Worm (Caenorhabditis elegans) whole organism, L2 larva: ENCODE measurements around the gene txt-1.

ENCODE experiments used
- ztf-11 ChIP-seq: sonication (generic microtip); optimal IDR thresholded peaks from 2 replicates; lab custom pipeline; 2017; ENCODE audit warnings: missing biosample characterization, missing genetic modification characterization

txt-1 gene

DNA sequence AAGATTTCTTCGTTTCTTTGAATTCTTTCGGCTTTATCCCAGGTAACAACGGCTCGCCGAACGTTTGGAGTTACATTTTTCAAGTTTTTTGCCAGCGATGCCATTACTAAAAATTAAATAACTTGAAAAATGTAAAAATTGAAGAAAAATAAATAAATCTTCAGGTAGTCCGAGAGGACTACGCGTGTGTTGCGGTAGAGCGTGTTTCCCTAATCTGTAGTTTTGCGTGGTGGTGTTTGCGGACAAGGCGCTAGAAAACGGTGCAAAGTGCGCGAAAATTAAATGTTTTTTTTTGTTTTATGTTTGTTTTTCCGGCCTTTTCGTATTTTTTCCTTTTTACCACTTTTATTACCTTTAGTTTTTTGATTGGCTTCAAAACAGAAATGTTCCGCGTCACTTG, 49.9 kb downstream of the txt-1 start, which contains the start of gene mrpl-28 (continued):
- TF ChIP-seq ztf-11 (tag; lab: Kevin White, UChicago), result no peak
